Fruit fly (Drosophila melanogaster) whole organism, larva: ENCODE measurements around the gene CG15754.

Source experiments
- noc ChIP-seq: fragments of 200-800 bp; sonication (Bioruptor generic); optimal IDR thresholded peaks from 3 replicates; lab custom pipeline; 2019; ENCODE audit warnings: missing biosample characterization, mild to moderate bottlenecking, missing genetic modification characterization, moderate library complexity

Gene CG15754

DNA sequence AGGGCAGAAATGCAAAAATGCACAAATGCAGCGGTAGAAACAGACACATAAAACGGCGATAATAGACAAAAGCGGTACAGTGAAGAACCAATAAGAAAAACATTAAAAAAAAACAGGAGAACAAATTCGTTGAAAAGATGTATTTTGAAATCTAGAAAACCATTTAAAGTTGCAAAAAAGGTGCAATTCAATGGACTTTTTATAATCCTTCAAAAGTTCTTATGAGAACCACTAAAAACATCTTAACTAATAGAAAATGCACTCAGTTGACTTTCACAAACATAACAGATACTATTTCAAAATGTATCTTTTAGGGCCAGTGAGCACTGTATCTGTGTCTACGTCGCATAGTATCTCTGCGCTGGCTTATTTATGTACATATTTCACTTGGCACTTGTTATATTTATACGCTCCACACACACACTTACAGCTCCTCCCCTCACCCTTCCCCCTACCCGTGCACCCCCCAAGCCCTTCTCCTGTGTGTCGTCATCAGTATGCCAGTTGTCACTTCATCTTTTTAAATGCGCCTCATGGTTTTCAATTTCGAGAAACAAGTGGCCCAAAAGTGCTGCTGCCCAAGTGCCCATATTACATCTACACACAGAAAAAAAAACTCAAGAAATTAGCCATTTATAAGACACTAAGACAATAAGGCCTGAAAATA lies 37.8 kb downstream of the CG15754 start:
- TF ChIP-seq noc (tag; lab: Kevin White, UChicago), result no peak

DNA sequence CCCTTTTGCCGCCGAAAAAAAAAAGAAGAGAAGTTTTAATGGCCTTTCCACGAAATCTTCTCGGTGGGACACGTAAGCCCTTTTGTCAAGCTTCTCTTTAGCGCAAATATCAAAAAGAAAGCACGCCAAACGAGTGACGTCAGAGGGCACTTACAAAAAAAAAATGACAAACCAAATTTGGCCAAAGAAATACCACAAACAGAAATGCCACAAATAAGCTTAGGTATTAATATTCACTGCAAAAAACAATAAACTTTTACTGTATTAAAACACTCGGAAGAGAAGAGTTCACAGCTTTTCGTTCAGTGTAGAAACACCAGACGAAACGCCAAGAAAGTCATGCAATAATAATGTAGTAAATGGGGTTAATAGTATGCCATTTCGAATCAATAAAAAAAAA lies 40.3 kb downstream of the CG15754 start:
- TF ChIP-seq noc (tag; lab: Kevin White, UChicago), result peak; percentile 11

DNA sequence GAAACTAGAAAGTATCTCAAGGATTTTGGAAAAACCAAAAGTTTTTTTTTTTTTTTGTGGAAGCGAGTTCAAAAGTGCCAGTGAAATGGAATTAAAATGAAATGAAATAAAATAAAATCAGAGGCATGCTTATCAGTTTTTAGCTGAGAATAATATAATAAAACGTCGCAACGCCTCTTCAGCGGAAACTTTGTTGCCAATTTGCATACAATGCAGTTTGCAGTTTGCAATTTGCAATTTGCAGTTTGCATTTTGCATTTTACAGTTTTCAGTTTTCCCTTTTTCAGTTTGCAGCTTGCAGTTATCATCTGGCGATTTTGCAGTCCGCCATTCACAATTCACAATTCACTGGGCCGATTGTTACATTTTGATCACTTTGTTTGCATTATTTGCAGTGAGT lies 41.0 kb downstream of the CG15754 start:
- no peak for TF ChIP-seq noc (tag; lab: Kevin White, UChicago)

DNA sequence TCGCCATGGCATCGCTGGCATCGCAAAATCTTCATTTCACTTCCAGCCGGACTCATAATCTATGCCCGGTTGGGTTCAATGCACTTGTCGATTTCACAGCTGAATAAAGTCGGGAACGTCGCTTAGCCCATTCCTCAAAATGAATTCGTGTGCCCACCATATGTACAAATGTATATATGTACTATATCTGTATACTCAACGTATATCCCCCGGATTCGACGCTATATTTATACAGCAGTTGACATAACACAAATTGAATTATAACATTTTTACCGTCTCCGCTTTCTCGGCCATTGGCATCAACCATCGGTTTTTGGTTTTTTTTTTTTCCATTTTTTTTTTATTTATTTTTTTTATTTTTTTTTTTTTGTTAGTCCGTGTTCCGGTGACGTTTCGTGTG lies 42.4 kb downstream of the CG15754 start:
- no peak for TF ChIP-seq noc (tag; lab: Kevin White, UChicago)

DNA sequence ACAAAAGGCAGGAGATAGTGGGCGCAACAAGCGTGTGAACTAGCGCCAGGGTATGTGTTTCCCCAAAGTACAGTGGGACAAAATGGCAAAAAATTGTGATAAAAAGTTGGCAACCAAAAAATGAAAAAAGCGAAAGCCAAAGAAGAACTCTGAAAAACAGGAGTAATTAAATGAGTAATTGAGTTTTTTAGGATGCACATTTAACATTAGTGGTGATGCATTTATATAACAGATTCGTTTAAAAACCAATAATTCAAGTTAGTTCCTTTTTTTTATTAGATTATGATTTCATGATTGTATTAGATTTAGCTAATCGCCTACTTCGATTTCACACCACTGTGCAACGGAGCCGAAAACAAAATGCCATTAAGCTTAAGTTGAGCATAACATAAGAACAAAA lies 44.6 kb downstream of the CG15754 start:
- TF ChIP-seq noc (tag; lab: Kevin White, UChicago), result peak; percentile 10
